Worm (Caenorhabditis elegans) whole organism, L4 larva: ENCODE results near the gene col-37.

Source experiments
- ZK337.2 ChIP-seq: fragments of 200-800 bp; sonication (Bioruptor generic); IDR thresholded peaks from 2 replicates; pipeline ENCODE4 v1.3.6; 2022; ENCODE audit warnings: missing genetic modification reagents, missing genetic modification characterization, missing compliant biosample characterization
- ama-1 ChIP-seq: fragments of 150-350 bp; optimal IDR thresholded peaks from 2 replicates; lab custom pipeline; 2014; ENCODE audit warnings: inconsistent platforms, mixed read lengths
- arid-1 ChIP-seq: fragments of 200-800 bp; sonication (Bioruptor generic); conservative IDR thresholded peaks from 2 replicates; pipeline ENCODE4 v1.3.6; 2022; ENCODE audit warnings: missing genetic modification reagents, missing genetic modification characterization, missing compliant biosample characterization
- ceh-28 ChIP-seq: fragments of 150-350 bp; optimal IDR thresholded peaks from 2 replicates; lab custom pipeline; 2014; ENCODE audit warnings: missing biosample characterization, missing genetic modification reagents, missing genetic modification characterization
- ces-1 ChIP-seq: fragments of 150-350 bp; sonication (generic microtip); optimal IDR thresholded peaks from 4 replicates; lab custom pipeline; 2014; ENCODE audit warnings: missing biosample characterization, missing genetic modification reagents, missing genetic modification characterization
- daf-19 ChIP-seq: fragments of 200-800 bp; sonication (Bioruptor generic); conservative IDR thresholded peaks from 2 replicates; pipeline ENCODE4 v1.3.6; 2022; ENCODE audit warnings: missing genetic modification characterization, missing compliant biosample characterization
- fkh-10 ChIP-seq: fragments of 150-350 bp; optimal IDR thresholded peaks from 2 replicates; lab custom pipeline; 2014; ENCODE audit warnings: missing biosample characterization, missing genetic modification reagents, missing genetic modification characterization
- jun-1 ChIP-seq: fragments of 150-350 bp; optimal IDR thresholded peaks from 2 replicates; lab custom pipeline; 2014; ENCODE audit warnings: missing biosample characterization, missing genetic modification reagents, missing genetic modification characterization
- mdl-1 ChIP-seq, 2 experiments: fragments of 150-350 bp in 1 of 2; sonication (generic microtip) in 1 of 2; optimal IDR thresholded peaks; 2 replicates each; lab custom pipeline; 2014 to 2017; ENCODE audit warnings: missing biosample characterization in 2 of 2, missing genetic modification characterization in 2 of 2
- nhr-11 ChIP-seq: fragments of 150-350 bp; optimal IDR thresholded peaks from 2 replicates; lab custom pipeline; 2014; ENCODE audit warnings: missing biosample characterization, missing genetic modification characterization
- skn-1 ChIP-seq: fragments of 150-350 bp; optimal IDR thresholded peaks from 2 replicates; lab custom pipeline; 2014; ENCODE audit warnings: missing biosample characterization, missing genetic modification characterization
- spr-1 ChIP-seq: sonication (generic microtip); optimal IDR thresholded peaks from 2 replicates; lab custom pipeline; 2016; ENCODE audit warnings: mild to moderate bottlenecking, missing genetic modification characterization, missing compliant biosample characterization

DNA sequence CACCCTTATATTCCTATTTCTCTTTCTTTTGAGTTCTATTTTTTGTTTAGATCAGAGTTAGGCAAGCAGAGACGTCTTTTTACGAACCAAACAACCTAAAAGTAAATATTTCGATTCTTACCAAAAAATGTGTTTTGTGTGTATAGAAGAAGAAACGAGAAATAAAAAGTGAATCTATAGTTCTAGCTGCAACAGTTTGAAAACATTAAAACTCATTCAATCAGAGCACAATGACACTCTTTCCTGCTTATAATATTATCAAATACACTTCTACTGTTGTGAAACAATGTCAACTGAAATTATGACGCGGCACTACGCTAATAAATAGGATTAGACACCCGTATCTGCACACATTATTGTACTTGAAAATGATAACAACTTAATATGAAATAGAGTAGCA, 28.3 kb upstream of the col-37 start, which contains the start of gene ZK836.3:
- TF ChIP-seq skn-1 (tag; lab: Kevin White, UChicago): no peak
- TF ChIP-seq ZK337.2 (GFP tag; lab: Robert Waterston, UW): no peak
- TF ChIP-seq ces-1 (GFP tag; lab: Kevin White, UChicago): no peak
- TF ChIP-seq spr-1 (tag; lab: Kevin White, UChicago): no peak
- TF ChIP-seq arid-1: no peak
- no peak for TF ChIP-seq nhr-11 (tag; lab: Kevin White, UChicago)
- no peak for TF ChIP-seq ama-1 (lab: Kevin White, UChicago)
- TF ChIP-seq mdl-1 (tag; optimal IDR thresholded peaks at IDR 0.05; lab: Kevin White, UChicago): no peak
- TF ChIP-seq daf-19: no peak
- no peak for TF ChIP-seq ceh-28
- TF ChIP-seq fkh-10 (GFP tag; lab: Kevin White, UChicago): no peak
- TF ChIP-seq jun-1 (tag; lab: Kevin White, UChicago): no peak
